Worm (Caenorhabditis elegans) whole organism, late embryonic: ENCODE data around the gene Y54G2A.12.
A peak's percentile ranks its signal among the peaks of the same experiment; 100 is the strongest.

Experiments used
- F13H6.1 ChIP-seq: sonication (generic microtip); optimal IDR thresholded peaks from 2 replicates; lab custom pipeline; 2016; ENCODE audit warnings: missing genetic modification characterization, missing compliant biosample characterization
- K02D7.2 ChIP-seq: sonication (generic microtip); optimal IDR thresholded peaks from 2 replicates; lab custom pipeline; 2017; ENCODE audit warnings: mild to moderate bottlenecking, missing genetic modification characterization, missing compliant biosample characterization
- T23F11.4 ChIP-seq: fragments of 200-800 bp; sonication (Bioruptor generic); optimal IDR thresholded peaks from 2 replicates; lab custom pipeline; 2018; ENCODE audit warnings: mild to moderate bottlenecking, missing genetic modification characterization, missing compliant biosample characterization
- Y22D7AL.16 ChIP-seq: sonication (generic microtip); optimal IDR thresholded peaks from 2 replicates; lab custom pipeline; 2016; ENCODE audit warnings: missing genetic modification characterization, missing compliant biosample characterization
- ahr-1 ChIP-seq: sonication (generic microtip); optimal IDR thresholded peaks from 2 replicates; lab custom pipeline; 2016; ENCODE audit warnings: missing genetic modification characterization, missing compliant biosample characterization
- ceh-18 ChIP-seq: sonication (generic microtip); optimal IDR thresholded peaks from 2 replicates; lab custom pipeline; 2016; ENCODE audit warnings: missing genetic modification characterization, missing compliant biosample characterization
- ceh-19 ChIP-seq: fragments of 200-800 bp; sonication (Bioruptor generic); optimal IDR thresholded peaks from 2 replicates; lab custom pipeline; 2018; ENCODE audit warnings: mild to moderate bottlenecking, missing genetic modification characterization, missing compliant biosample characterization
- ceh-22 ChIP-seq: sonication (generic microtip); optimal IDR thresholded peaks from 2 replicates; lab custom pipeline; 2017; ENCODE audit warnings: missing biosample characterization, missing genetic modification characterization
- ceh-24 ChIP-seq: sonication (generic microtip); optimal IDR thresholded peaks from 2 replicates; lab custom pipeline; 2016; ENCODE audit warnings: mild to moderate bottlenecking, missing genetic modification characterization, missing compliant biosample characterization
- ceh-31 ChIP-seq: sonication (generic microtip); optimal IDR thresholded peaks from 2 replicates; lab custom pipeline; 2016; ENCODE audit warnings: missing genetic modification characterization, missing compliant biosample characterization
- ceh-34 ChIP-seq: sonication (generic microtip); optimal IDR thresholded peaks from 2 replicates; lab custom pipeline; 2016; ENCODE audit warnings: mild to moderate bottlenecking, missing genetic modification characterization, missing compliant biosample characterization
- ceh-45 ChIP-seq: fragments of 200-800 bp; sonication (Bioruptor generic); IDR thresholded peaks from 2 replicates; pipeline ENCODE4 v1.3.6; 2022; ENCODE audit warnings: missing genetic modification reagents, missing genetic modification characterization, missing compliant biosample characterization
- ceh-9 ChIP-seq: sonication (generic microtip); optimal IDR thresholded peaks from 2 replicates; lab custom pipeline; 2016; ENCODE audit warnings: mild to moderate bottlenecking, missing genetic modification characterization, inconsistent platforms, missing compliant biosample characterization
- che-1 ChIP-seq: sonication (generic microtip); optimal IDR thresholded peaks from 2 replicates; lab custom pipeline; 2016; ENCODE audit warnings: mild to moderate bottlenecking, missing genetic modification characterization, missing compliant biosample characterization
- elt-4 ChIP-seq: sonication (generic microtip); optimal IDR thresholded peaks from 2 replicates; lab custom pipeline; 2016; ENCODE audit warnings: missing genetic modification characterization, missing compliant biosample characterization
- ets-4 ChIP-seq: sonication (generic microtip); optimal IDR thresholded peaks from 2 replicates; lab custom pipeline; 2016; ENCODE audit warnings: missing genetic modification characterization, missing compliant biosample characterization
- fkh-10 ChIP-seq: fragments of 150-350 bp; optimal IDR thresholded peaks from 2 replicates; lab custom pipeline; 2014; ENCODE audit warnings: missing biosample characterization, missing genetic modification reagents, missing genetic modification characterization
- gmeb-2 ChIP-seq: sonication (generic microtip); optimal IDR thresholded peaks from 2 replicates; lab custom pipeline; 2016; ENCODE audit warnings: missing genetic modification characterization, inconsistent platforms, missing compliant biosample characterization
- hlh-13 ChIP-seq: fragments of 200-800 bp; sonication (Bioruptor generic); optimal IDR thresholded peaks from 2 replicates; lab custom pipeline; 2018; ENCODE audit warnings: mild to moderate bottlenecking, missing genetic modification characterization, missing compliant biosample characterization
- hlh-30 ChIP-seq: sonication (generic microtip); optimal IDR thresholded peaks from 2 replicates; lab custom pipeline; 2017; ENCODE audit warnings: antibody characterized with exemption, missing genetic modification characterization, missing compliant biosample characterization; ENCODE audit not compliant: insufficient read depth
- hlh-8 ChIP-seq: sonication (generic microtip); optimal IDR thresholded peaks from 2 replicates; lab custom pipeline; 2016; ENCODE audit warnings: missing genotype, missing genetic modification characterization, missing compliant biosample characterization
- lin-11 ChIP-seq: fragments of 200-800 bp; sonication (Bioruptor generic); optimal IDR thresholded peaks from 2 replicates; lab custom pipeline; 2018; ENCODE audit warnings: mild to moderate bottlenecking, missing genetic modification characterization, missing compliant biosample characterization
- mec-3 ChIP-seq: sonication (generic microtip); optimal IDR thresholded peaks from 2 replicates; lab custom pipeline; 2016; ENCODE audit warnings: borderline replicate concordance, missing genetic modification characterization, missing compliant biosample characterization
- nfya-1 ChIP-seq: sonication (generic microtip); optimal IDR thresholded peaks from 2 replicates; lab custom pipeline; 2017; ENCODE audit warnings: missing genetic modification characterization, mild to moderate bottlenecking, missing compliant biosample characterization, antibody characterized with exemption, moderate library complexity
- nhr-232 ChIP-seq: sonication (generic microtip); optimal IDR thresholded peaks from 2 replicates; lab custom pipeline; 2016; ENCODE audit warnings: missing genetic modification characterization, missing compliant biosample characterization
- npax-4 ChIP-seq: sonication (generic microtip); optimal IDR thresholded peaks from 2 replicates; lab custom pipeline; 2016; ENCODE audit warnings: missing genetic modification characterization, missing compliant biosample characterization
- pax-1 ChIP-seq: fragments of 150-350 bp; optimal IDR thresholded peaks from 2 replicates; lab custom pipeline; 2014; ENCODE audit warnings: missing biosample characterization, missing genetic modification characterization
- pha-4 ChIP-seq: fragments of 150-350 bp; optimal IDR thresholded peaks from 2 replicates; lab custom pipeline; 2018; ENCODE audit warnings: missing biosample characterization, missing genetic modification reagents, missing genetic modification characterization
- pqm-1 ChIP-seq: sonication (generic microtip); optimal IDR thresholded peaks from 2 replicates; lab custom pipeline; 2016; ENCODE audit warnings: missing genetic modification characterization, missing compliant biosample characterization
- ref-2 ChIP-seq: sonication (generic microtip); optimal IDR thresholded peaks from 2 replicates; lab custom pipeline; 2016; ENCODE audit warnings: missing genetic modification characterization, missing compliant biosample characterization
- rnt-1 ChIP-seq: sonication (generic microtip); optimal IDR thresholded peaks from 2 replicates; lab custom pipeline; 2016; ENCODE audit warnings: missing genetic modification characterization, missing compliant biosample characterization
- sdc-2 ChIP-seq: sonication (generic microtip); optimal IDR thresholded peaks from 2 replicates; lab custom pipeline; 2016; ENCODE audit warnings: missing genotype, missing genetic modification characterization, missing compliant biosample characterization
- sox-2 ChIP-seq: fragments of 200-800 bp; sonication (Bioruptor generic); IDR thresholded peaks from 2 replicates; pipeline ENCODE4 v1.3.6; 2022; ENCODE audit warnings: missing genetic modification reagents, missing genetic modification characterization, missing compliant biosample characterization
- sox-4 ChIP-seq: sonication (generic microtip); optimal IDR thresholded peaks from 2 replicates; lab custom pipeline; 2017; ENCODE audit warnings: mild to moderate bottlenecking, missing genetic modification characterization, inconsistent platforms, missing compliant biosample characterization
- syd-9 ChIP-seq: sonication (generic microtip); optimal IDR thresholded peaks from 2 replicates; lab custom pipeline; 2016; ENCODE audit warnings: mild to moderate bottlenecking, missing genetic modification characterization, moderate library complexity, missing compliant biosample characterization
- tbx-2 ChIP-seq: sonication (generic microtip); optimal IDR thresholded peaks from 2 replicates; lab custom pipeline; 2016; ENCODE audit warnings: missing genetic modification characterization, missing compliant biosample characterization
- ttx-3 ChIP-seq: sonication (generic microtip); optimal IDR thresholded peaks from 2 replicates; lab custom pipeline; 2016; ENCODE audit warnings: missing genetic modification reagents, missing genetic modification characterization, missing compliant biosample characterization
- unc-55 ChIP-seq: sonication (generic microtip); optimal IDR thresholded peaks from 2 replicates; lab custom pipeline; 2017; ENCODE audit warnings: missing biosample characterization, missing genetic modification reagents, missing genetic modification characterization

Gene Y54G2A.12

DNA sequence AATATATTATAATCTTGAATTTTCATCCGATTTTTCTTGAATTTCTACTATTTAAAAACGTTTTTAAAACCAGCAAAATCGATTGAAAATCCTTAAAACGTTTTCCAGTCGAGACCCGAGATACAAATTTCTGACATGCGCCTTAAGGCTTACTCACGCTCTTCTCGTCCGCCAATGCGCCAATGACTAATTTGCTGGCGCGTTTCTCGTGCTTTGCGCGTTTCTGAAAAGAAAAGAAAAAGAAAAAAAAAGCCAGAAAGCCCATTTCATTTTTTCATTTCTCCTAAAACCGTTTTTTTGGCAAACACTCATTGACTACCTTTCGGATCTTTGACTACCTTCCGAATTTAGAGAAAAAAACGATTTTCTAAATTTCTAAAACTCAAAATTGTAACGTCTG lies 5.9 kb downstream of the Y54G2A.12 start:
- TF ChIP-seq ceh-19 (GFP tag; lab: Kevin White, UChicago) = no peak
- TF ChIP-seq hlh-13 (GFP tag; lab: Kevin White, UChicago) = no peak
- no peak for TF ChIP-seq lin-11 (tag; lab: Kevin White, UChicago)
- no peak for TF ChIP-seq ttx-3 (tag; lab: Kevin White, UChicago)
- TF ChIP-seq che-1 = no peak
- no peak for TF ChIP-seq mec-3
- TF ChIP-seq, all 69 proteins: peak for 0

DNA sequence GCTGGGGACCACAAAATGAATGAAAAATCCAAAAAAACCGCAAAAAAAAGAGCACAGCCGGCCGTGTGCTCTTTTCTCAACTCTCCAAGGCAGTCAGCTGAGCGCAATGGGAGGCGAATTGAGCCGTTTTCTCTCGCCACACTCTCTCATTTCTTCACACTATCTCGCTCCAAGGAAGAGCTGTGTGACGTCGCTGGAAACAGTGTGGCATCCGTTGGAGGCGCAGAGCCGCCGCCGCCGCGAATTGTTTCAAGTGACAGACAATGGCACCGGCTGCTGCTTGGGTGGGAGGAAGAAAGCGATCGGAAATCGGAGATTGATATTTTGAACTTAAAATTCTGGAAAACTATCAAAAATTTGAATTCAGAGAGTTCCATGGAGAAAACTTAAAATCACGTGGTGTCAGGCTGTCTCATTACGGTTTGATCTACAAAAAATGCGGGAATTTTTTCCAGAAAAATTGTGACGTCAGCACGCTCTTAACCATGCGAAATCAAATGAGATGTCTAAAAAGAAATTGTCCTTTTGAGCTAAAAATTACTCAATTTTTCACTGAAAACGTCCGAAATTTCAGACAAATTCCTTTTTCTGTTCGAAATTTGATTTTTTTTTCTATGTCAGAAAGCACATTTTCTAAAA lies 6.5 kb downstream of the Y54G2A.12 start:
- TF ChIP-seq ceh-22 (tag; lab: Kevin White, UChicago) (no peak), pqm-1 (tag; lab: Kevin White, UChicago) (no peak), ahr-1 (tag; lab: Kevin White, UChicago) (no peak), sox-4 (tag; lab: Kevin White, UChicago) (peak; percentile 14), ets-4 (tag; lab: Kevin White, UChicago) (no peak), ceh-34 (tag; lab: Kevin White, UChicago) (peak; percentile 33), K02D7.2 (no peak), lin-11 (tag; lab: Kevin White, UChicago) (no peak), nfya-1 (peak; percentile 31), hlh-30 (tag; lab: Kevin White, UChicago) (peak; percentile 72), sdc-2 (tag; lab: Kevin White, UChicago) (no peak), pha-4 (tag; lab: Kevin White, UChicago) (no peak), nhr-232 (tag; lab: Kevin White, UChicago) (no peak), ceh-45 (no peak), unc-55 (GFP tag; lab: Kevin White, UChicago) (peak; percentile 6), ttx-3 (tag; lab: Kevin White, UChicago) (no peak), rnt-1 (tag; lab: Kevin White, UChicago) (peak; percentile 61), sox-2 (no peak), hlh-8 (peak; percentile 2), gmeb-2 (no peak), ceh-9 (tag; lab: Kevin White, UChicago) (no peak), elt-4 (tag; lab: Kevin White, UChicago) (no peak), ceh-19 (GFP tag; lab: Kevin White, UChicago) (peak; percentile 32), ceh-31 (tag; lab: Kevin White, UChicago) (peak; percentile 58), ceh-24 (tag; lab: Kevin White, UChicago) (no peak), T23F11.4 (GFP tag; lab: Kevin White, UChicago) (no peak), ref-2 (tag; lab: Kevin White, UChicago) (no peak), npax-4 (tag; lab: Kevin White, UChicago) (no peak), ceh-18 (tag; lab: Kevin White, UChicago) (peak; percentile 57), mec-3 (no peak), tbx-2 (tag; lab: Kevin White, UChicago) (peak; percentile 2), fkh-10 (GFP tag; lab: Kevin White, UChicago) (no peak), Y22D7AL.16 (no peak)

DNA sequence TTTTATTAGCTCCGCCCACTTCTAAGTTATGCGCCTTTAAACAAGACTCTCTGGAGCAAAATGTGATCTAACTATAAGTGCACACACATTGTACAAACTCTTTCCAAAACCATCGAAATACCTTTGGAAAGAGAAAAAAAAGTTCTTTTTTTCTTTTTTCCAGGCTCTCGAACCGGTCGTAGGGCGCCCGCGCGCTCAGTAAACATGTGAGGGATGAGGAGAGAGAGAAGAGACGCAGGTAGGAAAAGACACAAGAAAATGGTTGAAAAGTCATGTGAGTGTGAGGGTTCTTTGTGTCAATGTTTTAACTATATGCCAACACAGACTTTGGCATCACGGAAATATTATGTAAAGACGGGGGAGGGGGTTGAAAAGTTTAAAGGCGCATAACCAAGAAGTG lies 8.1 kb downstream of the Y54G2A.12 start:
- no peak for TF ChIP-seq syd-9
- TF ChIP-seq ceh-45 = no peak
- TF ChIP-seq ets-4 (tag; lab: Kevin White, UChicago) = peak; percentile 12
- peak; percentile 35 for TF ChIP-seq ceh-19 (GFP tag; lab: Kevin White, UChicago)
- TF ChIP-seq ceh-18 (tag; lab: Kevin White, UChicago) = peak; percentile 62
- TF ChIP-seq pax-1 (tag; lab: Kevin White, UChicago) = no peak
- TF ChIP-seq hlh-30 (tag; lab: Kevin White, UChicago) = peak; percentile 91
- TF ChIP-seq F13H6.1 (tag; lab: Kevin White, UChicago) = peak; percentile 13
- TF ChIP-seq nfya-1 = peak; percentile 30
- TF ChIP-seq ceh-31 (tag; lab: Kevin White, UChicago) = peak; percentile 60
